Worm (Caenorhabditis elegans): Measurements from ENCODE around the gene cit-1.1.

cit-1.1 gene

ce11 chrIII:7981938-7982337, 27.7 kb downstream of the cit-1.1 start:
- TF ChIP-seq nhr-6 (tag; optimal IDR thresholded peaks at IDR 0.05), result no peak
- no peak for TF ChIP-seq elt-1 (tag; optimal IDR thresholded peaks at IDR 0.05)
- no peak for TF ChIP-seq nhr-23 (tag; optimal IDR thresholded peaks at IDR 0.05)
- TF ChIP-seq nhr-12 (tag; optimal IDR thresholded peaks at IDR 0.05), result no peak
- no peak for TF ChIP-seq ceh-16 (tag; optimal IDR thresholded peaks at IDR 0.05)
- TF ChIP-seq mdl-1 (tag; optimal IDR thresholded peaks at IDR 0.05), result no peak
- TF ChIP-seq gmeb-1 (tag; optimal IDR thresholded peaks at IDR 0.05), result no peak
- no peak for TF ChIP-seq ZK546.5 (tag; optimal IDR thresholded peaks at IDR 0.05)
- no peak for TF ChIP-seq unc-62 (GFP tag; optimal IDR thresholded peaks at IDR 0.05)
- no peak for TF ChIP-seq Y55F3AM.14 (GFP tag; optimal IDR thresholded peaks at IDR 0.05)
- no peak for TF ChIP-seq crh-2 (tag; optimal IDR thresholded peaks at IDR 0.05)
- TF ChIP-seq ztf-1 (GFP tag; conservative IDR thresholded peaks at IDR 0.05), result no peak
- no peak for TF ChIP-seq ztf-4 (tag; optimal IDR thresholded peaks at IDR 0.05)
- TF ChIP-seq unc-55 (GFP tag; optimal IDR thresholded peaks at IDR 0.05), result no peak

ce11 chrIII:7981233-7981632, 28.4 kb downstream of the cit-1.1 start:
- TF ChIP-seq nhr-21 (tag; optimal IDR thresholded peaks at IDR 0.05) (no peak), fos-1 (tag; optimal IDR thresholded peaks at IDR 0.05) (no peak), ceh-16 (tag; optimal IDR thresholded peaks at IDR 0.05) (no peak), nhr-25 (tag; optimal IDR thresholded peaks at IDR 0.05) (no peak), ZK546.5 (tag; optimal IDR thresholded peaks at IDR 0.05) (no peak), nhr-23 (tag; optimal IDR thresholded peaks at IDR 0.05) (no peak), zag-1 (tag; optimal IDR thresholded peaks at IDR 0.05) (no peak), blmp-1 (tag; optimal IDR thresholded peaks at IDR 0.05; ENCODE audit: insufficient read depth) (no peak), F13H6.1 (tag; optimal IDR thresholded peaks at IDR 0.05) (no peak)

- no peak for TF ChIP-seq unc-62 (GFP tag; optimal IDR thresholded peaks at IDR 0.05)
- TF ChIP-seq zag-1 (tag; optimal IDR thresholded peaks at IDR 0.05), result no peak
- no peak for TF ChIP-seq lin-39 (tag; optimal IDR thresholded peaks at IDR 0.05)
- no peak for TF ChIP-seq lin-13 (GFP tag; optimal IDR thresholded peaks at IDR 0.05)
- TF ChIP-seq unc-55 (GFP tag; optimal IDR thresholded peaks at IDR 0.05), result no peak
- TF ChIP-seq nhr-129 (tag; optimal IDR thresholded peaks at IDR 0.05), result no peak
- no peak for TF ChIP-seq fos-1 (tag; optimal IDR thresholded peaks at IDR 0.05)
- TF ChIP-seq elt-3 (tag; optimal IDR thresholded peaks at IDR 0.05), result no peak
Observed at ce11 chrIII:7979659-7980058, 30.0 kb downstream of the cit-1.1 start, which contains the start of gene clp-1. Gene clp-1, plus strand, starts transcription at chrIII:7979959.

- peak; percentile 73 for TF ChIP-seq crh-2 (tag; optimal IDR thresholded peaks at IDR 0.05)
- no peak for TF ChIP-seq Y55F3AM.14 (GFP tag; optimal IDR thresholded peaks at IDR 0.05)
- peak; percentile 84 for TF ChIP-seq sma-3 (GFP tag; optimal IDR thresholded peaks at IDR 0.05)
- TF ChIP-seq nhr-6 (tag; optimal IDR thresholded peaks at IDR 0.05), result no peak
- no peak for TF ChIP-seq nhr-12 (tag; optimal IDR thresholded peaks at IDR 0.05)
- TF ChIP-seq lin-11 (tag; optimal IDR thresholded peaks at IDR 0.05), result no peak
- TF ChIP-seq lin-39 (tag; optimal IDR thresholded peaks at IDR 0.05), result no peak
- peak; percentile 33 for TF ChIP-seq lin-13 (GFP tag; optimal IDR thresholded peaks at IDR 0.05)
- peak; percentile 42 for TF ChIP-seq sma-9 (GFP tag; optimal IDR thresholded peaks at IDR 0.05)
- no peak for TF ChIP-seq sma-9 (tag; optimal IDR thresholded peaks at IDR 0.05)
- TF ChIP-seq elt-3 (tag; optimal IDR thresholded peaks at IDR 0.05), result no peak
- no peak for TF ChIP-seq R02D3.7 (tag; optimal IDR thresholded peaks at IDR 0.05)
- peak; percentile 9 for TF ChIP-seq blmp-1 (tag; optimal IDR thresholded peaks at IDR 0.05; ENCODE audit: insufficient read depth)
- no peak for TF ChIP-seq egl-27 (tag; optimal IDR thresholded peaks at IDR 0.05)
- peak; percentile 20 for TF ChIP-seq fos-1 (tag; optimal IDR thresholded peaks at IDR 0.05)
- TF ChIP-seq ZK546.5 (tag; optimal IDR thresholded peaks at IDR 0.05), result no peak
- TF ChIP-seq peb-1 (tag; optimal IDR thresholded peaks at IDR 0.05), result no peak
- TF ChIP-seq zag-1 (tag; optimal IDR thresholded peaks at IDR 0.05), result no peak
- TF ChIP-seq nhr-10 (tag; optimal IDR thresholded peaks at IDR 0.05), result no peak
- peak; percentile 65 for TF ChIP-seq C34F6.9 (tag; optimal IDR thresholded peaks at IDR 0.05)
- TF ChIP-seq mab-5 (tag; optimal IDR thresholded peaks at IDR 0.05), result peak; percentile 14
- no peak for TF ChIP-seq mbf-1 (tag; optimal IDR thresholded peaks at IDR 0.05)
- no peak for TF ChIP-seq ceh-16 (tag; optimal IDR thresholded peaks at IDR 0.05)
- no peak for TF ChIP-seq dmd-4 (tag; optimal IDR thresholded peaks at IDR 0.05)
- no peak for TF ChIP-seq aly-2 (tag; optimal IDR thresholded peaks at IDR 0.05)
- no peak for TF ChIP-seq unc-62 (GFP tag; optimal IDR thresholded peaks at IDR 0.05)
- TF ChIP-seq nhr-237 (tag; optimal IDR thresholded peaks at IDR 0.05), result no peak
- no peak for TF ChIP-seq nhr-21 (tag; optimal IDR thresholded peaks at IDR 0.05)
- TF ChIP-seq skn-1 (tag; optimal IDR thresholded peaks at IDR 0.05), result no peak
- TF ChIP-seq unc-39 (tag; optimal IDR thresholded peaks at IDR 0.05), result no peak
- peak; percentile 70 for TF ChIP-seq F13H6.1 (tag; optimal IDR thresholded peaks at IDR 0.05)
- TF ChIP-seq unc-55 (GFP tag; optimal IDR thresholded peaks at IDR 0.05), result peak; percentile 43
- TF ChIP-seq ama-1 (optimal IDR thresholded peaks at IDR 0.05), result no peak
- no peak for TF ChIP-seq sem-4 (tag; optimal IDR thresholded peaks at IDR 0.05)
- TF ChIP-seq ceh-82 (tag; optimal IDR thresholded peaks at IDR 0.05), result no peak
- no peak for TF ChIP-seq ztf-1 (GFP tag; conservative IDR thresholded peaks at IDR 0.05)
- no peak for TF ChIP-seq snpc-4 (tag; optimal IDR thresholded peaks at IDR 0.05)
- TF ChIP-seq nhr-129 (tag; optimal IDR thresholded peaks at IDR 0.05), result peak; percentile 54
- no peak for TF ChIP-seq nhr-77 (tag; optimal IDR thresholded peaks at IDR 0.05)
- TF ChIP-seq ztf-4 (tag; optimal IDR thresholded peaks at IDR 0.05), result peak; percentile 30
- TF ChIP-seq elt-1 (tag; optimal IDR thresholded peaks at IDR 0.05), result no peak
- TF ChIP-seq nhr-11 (tag; optimal IDR thresholded peaks at IDR 0.05), result no peak
Observed at ce11 chrIII:7978723-7979122, 30.9 kb downstream of the cit-1.1 start.

Measured in whole organism, L2 larva.